Worm (Caenorhabditis elegans) whole organism, late embryonic: Measurements from ENCODE around the gene phf-15.

Experiments used
- C08G9.2 ChIP-seq: sonication (generic microtip); optimal IDR thresholded peaks from 2 replicates; lab custom pipeline; 2016; ENCODE audit warnings: mild to moderate bottlenecking, missing genetic modification characterization, moderate library complexity, missing compliant biosample characterization
- F13H6.1 ChIP-seq: sonication (generic microtip); optimal IDR thresholded peaks from 2 replicates; lab custom pipeline; 2016; ENCODE audit warnings: missing genetic modification characterization, missing compliant biosample characterization
- K02D7.2 ChIP-seq: sonication (generic microtip); optimal IDR thresholded peaks from 2 replicates; lab custom pipeline; 2017; ENCODE audit warnings: mild to moderate bottlenecking, missing genetic modification characterization, missing compliant biosample characterization
- K09A11.1 ChIP-seq: sonication (generic microtip); optimal IDR thresholded peaks from 2 replicates; lab custom pipeline; 2017; ENCODE audit warnings: antibody characterized with exemption, mild to moderate bottlenecking, missing genetic modification characterization, missing compliant biosample characterization; ENCODE audit not compliant: insufficient read depth
- T23F11.4 ChIP-seq: fragments of 200-800 bp; sonication (Bioruptor generic); optimal IDR thresholded peaks from 2 replicates; lab custom pipeline; 2018; ENCODE audit warnings: mild to moderate bottlenecking, missing genetic modification characterization, missing compliant biosample characterization
- Y22D7AL.16 ChIP-seq: sonication (generic microtip); optimal IDR thresholded peaks from 2 replicates; lab custom pipeline; 2016; ENCODE audit warnings: missing genetic modification characterization, missing compliant biosample characterization
- ahr-1 ChIP-seq: sonication (generic microtip); optimal IDR thresholded peaks from 2 replicates; lab custom pipeline; 2016; ENCODE audit warnings: missing genetic modification characterization, missing compliant biosample characterization
- ama-1 ChIP-seq: fragments of 150-350 bp; optimal IDR thresholded peaks from 2 replicates; lab custom pipeline; 2014
- ceh-14 ChIP-seq: sonication (generic microtip); optimal IDR thresholded peaks from 2 replicates; lab custom pipeline; 2016; ENCODE audit warnings: missing genotype, missing genetic modification characterization, missing compliant biosample characterization
- ceh-18 ChIP-seq: sonication (generic microtip); optimal IDR thresholded peaks from 2 replicates; lab custom pipeline; 2016; ENCODE audit warnings: missing genetic modification characterization, missing compliant biosample characterization
- ceh-19 ChIP-seq: fragments of 200-800 bp; sonication (Bioruptor generic); optimal IDR thresholded peaks from 2 replicates; lab custom pipeline; 2018; ENCODE audit warnings: mild to moderate bottlenecking, missing genetic modification characterization, missing compliant biosample characterization
- ceh-2 ChIP-seq: sonication (generic microtip); optimal IDR thresholded peaks from 2 replicates; lab custom pipeline; 2016; ENCODE audit warnings: missing genotype, missing genetic modification characterization, missing compliant biosample characterization
- ceh-34 ChIP-seq: sonication (generic microtip); optimal IDR thresholded peaks from 2 replicates; lab custom pipeline; 2016; ENCODE audit warnings: mild to moderate bottlenecking, missing genetic modification characterization, missing compliant biosample characterization
- ceh-45 ChIP-seq: fragments of 200-800 bp; sonication (Bioruptor generic); IDR thresholded peaks from 2 replicates; pipeline ENCODE4 v1.3.6; 2022; ENCODE audit warnings: missing genetic modification reagents, missing genetic modification characterization, missing compliant biosample characterization
- ceh-48 ChIP-seq: sonication (generic microtip); optimal IDR thresholded peaks from 2 replicates; lab custom pipeline; 2016; ENCODE audit warnings: missing genetic modification characterization, inconsistent platforms, missing compliant biosample characterization
- ceh-6 ChIP-seq: fragments of 200-800 bp; sonication (Bioruptor generic); optimal IDR thresholded peaks from 2 replicates; lab custom pipeline; 2018; ENCODE audit warnings: mild to moderate bottlenecking, missing genetic modification characterization, missing compliant biosample characterization
- che-1 ChIP-seq: sonication (generic microtip); optimal IDR thresholded peaks from 2 replicates; lab custom pipeline; 2016; ENCODE audit warnings: mild to moderate bottlenecking, missing genetic modification characterization, missing compliant biosample characterization
- dmd-4 ChIP-seq: sonication (generic microtip); optimal IDR thresholded peaks from 2 replicates; lab custom pipeline; 2016; ENCODE audit warnings: borderline replicate concordance, missing genetic modification characterization, missing compliant biosample characterization
- dve-1 ChIP-seq: sonication (generic microtip); optimal IDR thresholded peaks from 2 replicates; lab custom pipeline; 2017; ENCODE audit warnings: antibody characterized with exemption, mild to moderate bottlenecking, missing genetic modification characterization, missing compliant biosample characterization
- eyg-1 ChIP-seq: sonication (generic microtip); optimal IDR thresholded peaks from 2 replicates; lab custom pipeline; 2016; ENCODE audit warnings: missing genotype, missing genetic modification characterization, missing compliant biosample characterization
- fax-1 ChIP-seq: sonication (generic microtip); optimal IDR thresholded peaks from 2 replicates; lab custom pipeline; 2016; ENCODE audit warnings: missing genotype, missing genetic modification characterization, missing compliant biosample characterization
- fkh-10 ChIP-seq: fragments of 150-350 bp; optimal IDR thresholded peaks from 2 replicates; lab custom pipeline; 2014; ENCODE audit warnings: missing biosample characterization, missing genetic modification reagents, missing genetic modification characterization
- hlh-8 ChIP-seq: sonication (generic microtip); optimal IDR thresholded peaks from 2 replicates; lab custom pipeline; 2016; ENCODE audit warnings: missing genotype, missing genetic modification characterization, missing compliant biosample characterization
- lim-6 ChIP-seq: sonication (generic microtip); optimal IDR thresholded peaks from 2 replicates; lab custom pipeline; 2016; ENCODE audit warnings: missing genetic modification characterization, missing compliant biosample characterization
- lin-11 ChIP-seq: fragments of 200-800 bp; sonication (Bioruptor generic); optimal IDR thresholded peaks from 2 replicates; lab custom pipeline; 2018; ENCODE audit warnings: mild to moderate bottlenecking, missing genetic modification characterization, missing compliant biosample characterization
- nfya-1 ChIP-seq: sonication (generic microtip); optimal IDR thresholded peaks from 2 replicates; lab custom pipeline; 2017; ENCODE audit warnings: missing genetic modification characterization, mild to moderate bottlenecking, missing compliant biosample characterization, antibody characterized with exemption, moderate library complexity
- npax-4 ChIP-seq: sonication (generic microtip); optimal IDR thresholded peaks from 2 replicates; lab custom pipeline; 2016; ENCODE audit warnings: missing genetic modification characterization, missing compliant biosample characterization
- odd-2 ChIP-seq: sonication (generic microtip); optimal IDR thresholded peaks from 2 replicates; lab custom pipeline; 2017; ENCODE audit warnings: antibody characterized with exemption, mild to moderate bottlenecking, missing genetic modification characterization, missing compliant biosample characterization
- pag-3 ChIP-seq: sonication (generic microtip); optimal IDR thresholded peaks from 2 replicates; lab custom pipeline; 2016; ENCODE audit warnings: missing compliant biosample characterization, missing genetic modification characterization, borderline replicate concordance
- pat-9 ChIP-seq: fragments of 200-800 bp; sonication (Bioruptor generic); optimal IDR thresholded peaks from 2 replicates; lab custom pipeline; 2018; ENCODE audit warnings: mild to moderate bottlenecking, missing genetic modification characterization, moderate library complexity, missing compliant biosample characterization
- pax-1 ChIP-seq: fragments of 150-350 bp; optimal IDR thresholded peaks from 2 replicates; lab custom pipeline; 2014; ENCODE audit warnings: missing biosample characterization, missing genetic modification characterization
- pha-2 ChIP-seq: sonication (generic microtip); optimal IDR thresholded peaks from 2 replicates; lab custom pipeline; 2017; ENCODE audit warnings: mild to moderate bottlenecking, missing genetic modification characterization, missing compliant biosample characterization
- pqm-1 ChIP-seq: sonication (generic microtip); optimal IDR thresholded peaks from 2 replicates; lab custom pipeline; 2016; ENCODE audit warnings: missing genetic modification characterization, missing compliant biosample characterization
- rnt-1 ChIP-seq: sonication (generic microtip); optimal IDR thresholded peaks from 2 replicates; lab custom pipeline; 2016; ENCODE audit warnings: missing genetic modification characterization, missing compliant biosample characterization
- sdc-2 ChIP-seq: sonication (generic microtip); optimal IDR thresholded peaks from 2 replicates; lab custom pipeline; 2016; ENCODE audit warnings: missing genotype, missing genetic modification characterization, missing compliant biosample characterization
- sox-4 ChIP-seq: sonication (generic microtip); optimal IDR thresholded peaks from 2 replicates; lab custom pipeline; 2017; ENCODE audit warnings: mild to moderate bottlenecking, missing genetic modification characterization, inconsistent platforms, missing compliant biosample characterization
- syd-9 ChIP-seq: sonication (generic microtip); optimal IDR thresholded peaks from 2 replicates; lab custom pipeline; 2016; ENCODE audit warnings: mild to moderate bottlenecking, missing genetic modification characterization, moderate library complexity, missing compliant biosample characterization
- tbx-2 ChIP-seq: sonication (generic microtip); optimal IDR thresholded peaks from 2 replicates; lab custom pipeline; 2016; ENCODE audit warnings: missing genetic modification characterization, missing compliant biosample characterization
- ttx-3 ChIP-seq: sonication (generic microtip); optimal IDR thresholded peaks from 2 replicates; lab custom pipeline; 2016; ENCODE audit warnings: missing genetic modification reagents, missing genetic modification characterization, missing compliant biosample characterization
- unc-3 ChIP-seq, 2 experiments: fragments of 200-800 bp in 1 of 2; sonication (Bioruptor generic) in 1 of 2; sonication (generic microtip) in 1 of 2; conservative IDR thresholded peaks in 1 of 2; optimal IDR thresholded peaks in 1 of 2; 2 replicates each; pipeline versions ENCODE4 v1.3.6 to Lab custom; 2016 to 2022; ENCODE audit warnings: missing compliant biosample characterization in 2 of 2, missing genetic modification characterization in 2 of 2, missing genetic modification reagents in 1 of 2
- unc-42 ChIP-seq: sonication (generic microtip); optimal IDR thresholded peaks from 2 replicates; lab custom pipeline; 2016; ENCODE audit warnings: missing genotype, missing genetic modification characterization, missing compliant biosample characterization
- unc-55 ChIP-seq: sonication (generic microtip); optimal IDR thresholded peaks from 2 replicates; lab custom pipeline; 2017; ENCODE audit warnings: missing biosample characterization, missing genetic modification reagents, missing genetic modification characterization
- zip-5 ChIP-seq: sonication (generic microtip); optimal IDR thresholded peaks from 2 replicates; lab custom pipeline; 2016; ENCODE audit warnings: missing genetic modification characterization, missing compliant biosample characterization
- ztf-16 ChIP-seq: sonication (generic microtip); optimal IDR thresholded peaks from 2 replicates; lab custom pipeline; 2017; ENCODE audit warnings: missing genetic modification characterization, missing compliant biosample characterization

The phf-15 gene

DNA sequence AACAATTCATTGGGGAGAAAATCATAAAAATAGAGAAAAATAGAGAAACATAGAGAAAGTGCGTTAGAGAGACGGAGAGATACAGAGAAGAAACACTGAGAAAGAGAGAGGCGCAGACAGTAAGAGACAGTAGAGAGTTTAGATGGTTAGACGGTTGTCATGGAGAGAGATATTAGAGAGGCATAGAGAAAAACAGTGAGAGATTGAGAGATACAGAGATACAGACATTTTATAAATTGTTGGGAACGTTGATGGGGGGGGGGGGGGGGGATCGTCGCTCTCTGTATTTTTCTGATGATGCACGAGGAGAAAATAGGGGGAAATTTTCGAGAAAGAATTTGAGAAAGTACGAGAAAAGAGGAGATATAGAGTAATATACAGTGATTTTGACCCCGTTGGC is 43.3 kb upstream of the phf-15 start (continued):
- TF ChIP-seq ahr-1 (no peak), pha-2 (no peak), ztf-16 (tag; lab: Kevin White, UChicago) (no peak), fax-1 (tag; lab: Kevin White, UChicago) (no peak), ttx-3 (no peak), fkh-10 (no peak), unc-42 (tag; lab: Kevin White, UChicago) (no peak), rnt-1 (tag; lab: Kevin White, UChicago) (no peak), dmd-4 (tag; lab: Kevin White, UChicago) (no peak), pax-1 (tag; lab: Kevin White, UChicago) (peak; percentile 70), unc-55 (GFP tag; lab: Kevin White, UChicago) (peak; percentile 90), npax-4 (no peak), che-1 (tag; lab: Kevin White, UChicago) (no peak), dve-1 (tag; lab: Kevin White, UChicago) (peak; percentile 54), ceh-6 (GFP tag; lab: Kevin White, UChicago) (no peak), ceh-34 (no peak), pag-3 (tag; lab: Kevin White, UChicago) (no peak), lim-6 (tag; lab: Kevin White, UChicago) (no peak), pqm-1 (tag; lab: Kevin White, UChicago) (no peak), lin-11 (tag; lab: Kevin White, UChicago) (no peak), pat-9 (tag; lab: Kevin White, UChicago) (no peak), unc-3 (GFP tag; conservative IDR thresholded peaks at IDR 0.05; lab: Robert Waterston, UW) (no peak), unc-3 (tag; optimal IDR thresholded peaks at IDR 0.05; lab: Kevin White, UChicago) (no peak), sdc-2 (tag; lab: Kevin White, UChicago) (no peak), ama-1 (lab: Kevin White, UChicago) (no peak), ceh-45 (GFP tag; lab: Robert Waterston, UW) (no peak), T23F11.4 (GFP tag; lab: Kevin White, UChicago) (no peak), ceh-14 (tag; lab: Kevin White, UChicago) (no peak), nfya-1 (tag; lab: Kevin White, UChicago) (peak; percentile 68), hlh-8 (tag; lab: Kevin White, UChicago) (no peak), tbx-2 (tag; lab: Kevin White, UChicago) (peak; percentile 3), odd-2 (tag; lab: Kevin White, UChicago) (no peak), ceh-48 (tag; lab: Kevin White, UChicago) (no peak), sox-4 (tag; lab: Kevin White, UChicago) (no peak), K09A11.1 (peak; percentile 1), ceh-18 (peak; percentile 39), F13H6.1 (tag; lab: Kevin White, UChicago) (no peak), ceh-2 (tag; lab: Kevin White, UChicago) (no peak), syd-9 (tag; lab: Kevin White, UChicago) (no peak), ceh-19 (no peak), K02D7.2 (no peak), C08G9.2 (tag; lab: Kevin White, UChicago) (no peak), Y22D7AL.16 (no peak), zip-5 (tag; lab: Kevin White, UChicago) (no peak), eyg-1 (no peak)
- TF ChIP-seq, all 69 proteins: peak for 10
